Worm (Caenorhabditis elegans): ENCODE results near the gene fbxa-192.

Gene fbxa-192

DNA sequence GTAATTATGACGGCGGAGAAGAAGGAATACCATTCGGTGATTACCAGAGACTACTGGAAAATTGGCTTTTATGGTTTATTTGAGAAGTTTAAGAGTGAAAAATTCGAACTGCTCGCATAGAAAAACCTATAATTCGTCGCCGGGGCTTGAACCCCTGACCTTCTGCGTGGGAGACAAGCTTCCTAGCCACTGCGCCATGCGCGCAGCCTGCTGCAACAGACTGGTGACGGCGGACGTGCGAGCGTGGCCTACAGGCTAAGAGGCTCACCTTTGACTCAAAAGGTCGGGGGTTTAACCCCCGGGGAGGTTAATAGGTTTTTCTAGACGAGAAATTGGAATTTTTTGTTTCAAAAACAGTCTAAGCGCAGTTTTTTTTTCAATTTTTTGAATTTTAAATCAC is 14.0 kb upstream of the fbxa-192 start:
- no peak for TF ChIP-seq fkh-4 (tag; optimal IDR thresholded peaks at IDR 0.05; ENCODE audit: borderline replicate concordance)
- TF ChIP-seq alr-1 (tag; optimal IDR thresholded peaks at IDR 0.05; ENCODE audit: borderline replicate concordance): no peak
- no peak for TF ChIP-seq nhr-20 (tag; optimal IDR thresholded peaks at IDR 0.05)
- no peak for TF ChIP-seq nhr-71 (tag; optimal IDR thresholded peaks at IDR 0.05)
- TF ChIP-seq sup-37 (GFP tag; optimal IDR thresholded peaks at IDR 0.05): no peak
- no peak for TF ChIP-seq fos-1 (tag; optimal IDR thresholded peaks at IDR 0.05)
- TF ChIP-seq elt-3 (tag; optimal IDR thresholded peaks at IDR 0.05): no peak
- no peak for TF ChIP-seq mef-2 (tag; optimal IDR thresholded peaks at IDR 0.05)
- TF ChIP-seq lsy-2 (tag; optimal IDR thresholded peaks at IDR 0.05): no peak
- no peak for TF ChIP-seq C16A3.4 (tag; optimal IDR thresholded peaks at IDR 0.05)
- no peak for TF ChIP-seq fkh-10 (GFP tag; optimal IDR thresholded peaks at IDR 0.05)
- no peak for TF ChIP-seq unc-62 (GFP tag; optimal IDR thresholded peaks at IDR 0.05)
- no peak for TF ChIP-seq lin-35 (GFP tag; optimal IDR thresholded peaks at IDR 0.05)

DNA sequence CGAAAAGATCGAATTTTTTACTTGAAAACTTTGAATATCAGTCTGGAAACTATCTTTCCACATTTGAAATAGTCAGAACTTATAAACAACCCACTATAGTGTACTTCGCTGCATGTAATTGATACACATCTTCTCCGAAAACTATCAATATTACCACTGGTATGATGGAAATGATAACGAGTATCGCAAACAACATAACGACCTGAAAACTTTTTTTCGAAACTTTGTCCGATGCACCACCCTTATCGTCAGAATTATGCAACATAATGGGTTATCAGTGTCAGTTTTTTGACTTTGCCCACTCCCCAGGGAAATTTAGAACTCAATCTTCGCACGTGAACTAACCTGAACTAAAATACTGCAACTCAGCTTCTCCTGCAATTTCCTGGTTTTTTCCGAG is 11.9 kb upstream of the fbxa-192 start:
- peak in 1 of 2 experiments; percentile 4 for TF ChIP-seq lin-35 (GFP tag; optimal IDR thresholded peaks at IDR 0.05)
- peak; percentile 44 for TF ChIP-seq nhr-20 (tag; optimal IDR thresholded peaks at IDR 0.05)
- TF ChIP-seq lin-39 (tag; optimal IDR thresholded peaks at IDR 0.05): no peak
- no peak for TF ChIP-seq elt-3 (tag; optimal IDR thresholded peaks at IDR 0.05)
- TF ChIP-seq elt-2 (tag; optimal IDR thresholded peaks at IDR 0.05): peak; percentile 93
- TF ChIP-seq pqm-1 (tag; optimal IDR thresholded peaks at IDR 0.05): peak; percentile 69
- TF ChIP-seq nhr-11 (tag; optimal IDR thresholded peaks at IDR 0.05): no peak

DNA sequence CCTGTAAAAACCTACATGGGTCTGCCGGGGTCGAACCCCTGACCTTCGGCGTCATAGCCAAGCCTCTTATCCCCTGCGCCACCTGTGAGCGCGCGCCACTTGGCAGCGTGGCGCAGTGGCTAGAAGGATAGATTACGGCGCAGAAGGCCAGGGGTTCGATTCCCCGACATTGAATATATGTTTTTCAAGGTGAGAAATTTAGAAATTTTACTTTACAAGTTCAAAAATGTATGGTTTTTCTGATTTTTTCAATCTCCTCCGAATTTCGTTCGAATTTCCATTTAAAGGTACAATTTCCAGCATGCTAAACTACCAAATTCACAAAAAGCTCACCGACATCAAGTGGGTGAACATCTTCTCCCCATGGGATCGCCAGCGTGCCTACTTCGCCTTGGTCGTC is 9.7 kb upstream of the fbxa-192 start, which contains the start of gene dgat-2:
Gene dgat-2 (plus strand): TSS at position 301 of the 400 bp plus-strand sequence.
- TF ChIP-seq lin-39 (tag; optimal IDR thresholded peaks at IDR 0.05) (no peak), nhr-85 (tag) (no peak), hlh-4 (tag; optimal IDR thresholded peaks at IDR 0.05) (no peak), fkh-4 (tag; optimal IDR thresholded peaks at IDR 0.05; ENCODE audit: borderline replicate concordance) (no peak), ama-1 (optimal IDR thresholded peaks at IDR 0.05) (no peak), rnt-1 (tag; optimal IDR thresholded peaks at IDR 0.05) (no peak), nhr-11 (tag; optimal IDR thresholded peaks at IDR 0.05) (no peak), lin-14 (GFP tag; optimal IDR thresholded peaks at IDR 0.05) (no peak), elt-2 (tag; optimal IDR thresholded peaks at IDR 0.05) (no peak), blmp-1 (tag; optimal IDR thresholded peaks at IDR 0.05) (no peak)

DNA sequence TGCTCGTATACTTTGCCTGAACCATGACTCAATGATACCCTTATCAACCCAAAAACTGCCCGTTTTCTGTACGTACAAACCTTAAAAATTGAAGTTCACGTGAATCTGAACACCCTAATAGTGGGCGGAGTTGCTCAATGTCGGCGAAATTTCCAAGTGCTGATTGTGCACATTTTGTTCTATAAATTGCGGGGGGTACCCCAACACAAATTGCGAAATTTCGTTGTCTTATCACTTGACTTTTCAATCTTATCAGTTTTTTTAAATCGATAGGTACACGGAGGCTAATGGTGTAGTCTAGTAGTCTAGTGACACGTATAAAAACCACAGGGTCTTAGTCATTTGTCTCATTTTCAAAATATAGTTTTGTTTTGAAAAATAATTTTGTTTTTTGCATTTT is 8.9 kb upstream of the fbxa-192 start, which contains the start of gene fbxa-108:
Gene fbxa-108 (minus strand): TSS at position 158 of the 400 bp plus-strand sequence.
- no peak for TF ChIP-seq sup-37 (GFP tag; optimal IDR thresholded peaks at IDR 0.05)
- peak; percentile 99 for TF ChIP-seq elt-2 (tag; optimal IDR thresholded peaks at IDR 0.05)
- TF ChIP-seq nhr-84 (tag; optimal IDR thresholded peaks at IDR 0.05): no peak
- peak; percentile 94 for TF ChIP-seq pqm-1 (tag; optimal IDR thresholded peaks at IDR 0.05)
- peak; percentile 65 for TF ChIP-seq nhr-90 (tag; optimal IDR thresholded peaks at IDR 0.05; ENCODE audit: poor library complexity)
- TF ChIP-seq nhr-11 (tag; optimal IDR thresholded peaks at IDR 0.05): no peak
- peak; percentile 20 for TF ChIP-seq zip-4 (GFP tag; optimal IDR thresholded peaks at IDR 0.05)
- peak; percentile 64 for TF ChIP-seq nhr-20 (tag; optimal IDR thresholded peaks at IDR 0.05)
- TF ChIP-seq jun-1 (tag; optimal IDR thresholded peaks at IDR 0.05): peak; percentile 24
- TF ChIP-seq nhr-19 (GFP tag; conservative IDR thresholded peaks at IDR 0.05): peak; percentile 36
- TF ChIP-seq lin-35 (GFP tag; optimal IDR thresholded peaks at IDR 0.05): peak in 1 of 2 experiments; percentile 40
- TF ChIP-seq mdl-1 (tag; optimal IDR thresholded peaks at IDR 0.05): peak in 1 of 2 experiments; percentile 52
- no peak for TF ChIP-seq snu-23 (GFP tag; optimal IDR thresholded peaks at IDR 0.05)
- peak; percentile 28 for TF ChIP-seq hpl-2 (GFP tag; optimal IDR thresholded peaks at IDR 0.05)

DNA sequence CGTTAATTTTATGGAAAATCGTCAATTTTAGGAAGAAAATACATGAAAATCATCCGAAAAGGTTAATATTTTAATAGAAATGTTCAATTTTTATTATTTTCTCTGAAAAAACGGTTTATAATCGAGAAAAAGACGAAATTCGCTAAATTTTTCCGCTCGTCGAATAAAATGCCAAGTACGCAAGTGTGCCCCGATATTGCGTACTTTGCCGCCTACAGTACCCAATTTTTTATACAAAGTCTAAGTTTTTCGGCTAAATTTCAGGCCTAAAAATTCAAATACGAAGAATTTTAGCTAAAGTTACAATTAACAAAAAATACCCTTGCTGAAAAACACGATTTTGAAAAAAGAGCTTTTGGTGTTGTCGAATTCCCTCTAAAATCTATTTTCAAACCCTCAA is 8.5 kb upstream of the fbxa-192 start:
- TF ChIP-seq nhr-85 (tag): peak; percentile 5
- TF ChIP-seq alr-1 (tag; optimal IDR thresholded peaks at IDR 0.05; ENCODE audit: borderline replicate concordance): no peak
- TF ChIP-seq nhr-71 (tag; optimal IDR thresholded peaks at IDR 0.05): no peak
- no peak for TF ChIP-seq nhr-19 (GFP tag; conservative IDR thresholded peaks at IDR 0.05)
- TF ChIP-seq nhr-90 (tag; optimal IDR thresholded peaks at IDR 0.05; ENCODE audit: poor library complexity): no peak
- no peak for TF ChIP-seq egl-27 (tag; optimal IDR thresholded peaks at IDR 0.05)

Measured in whole organism, L1 larva.